Fruit fly (Drosophila melanogaster) whole organism: Measurements from ENCODE around the gene edin.

ENCODE experiments used
- CG8478 ChIP-seq: fragments of >200 bp; optimal IDR thresholded peaks from 2 replicates; lab custom pipeline; 2018; ENCODE audit warnings: inconsistent platforms
- Dll ChIP-seq: fragments of >200 bp; optimal IDR thresholded peaks from 2 replicates; lab custom pipeline; 2017
- EcR ChIP-seq, 2 experiments: fragments of >200 bp; optimal IDR thresholded peaks; 2 replicates each; lab custom pipeline; 2017; ENCODE audit warnings: missing biosample characterization in 2 of 2, missing genetic modification characterization in 2 of 2, missing genetic modification reagents in 2 of 2
- pan ChIP-seq: fragments of >200 bp; optimal IDR thresholded peaks from 2 replicates; lab custom pipeline; 2017
- psq ChIP-seq: fragments of >200 bp; optimal IDR thresholded peaks from 2 replicates; lab custom pipeline; 2017
- usp ChIP-seq: fragments of >200 bp; optimal IDR thresholded peaks from 2 replicates; lab custom pipeline; 2017; ENCODE audit warnings: missing biosample characterization, missing genetic modification characterization, mixed read lengths

Gene edin

DNA sequence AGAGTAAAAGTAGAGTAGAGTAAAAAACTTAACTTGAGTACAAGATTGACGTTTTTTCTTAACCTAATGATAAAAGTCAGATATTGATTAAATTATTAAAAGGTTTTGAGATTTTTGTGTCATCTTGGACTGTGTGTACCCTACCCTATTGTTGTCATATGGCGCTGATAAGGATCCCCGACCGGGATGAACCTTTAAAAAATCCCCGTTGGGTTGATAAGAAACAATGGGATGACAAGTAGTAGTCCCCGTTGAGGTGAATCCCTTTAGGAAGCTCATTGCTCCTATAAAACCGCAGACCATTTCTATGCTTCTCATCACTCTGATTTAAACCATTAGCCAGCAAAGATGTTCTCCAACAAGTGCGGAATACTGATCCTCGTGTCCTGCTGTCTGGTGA is at the start of gene edin:
edin (plus strand) TSS at position 340 of the 400 bp plus-strand sequence.
- TF ChIP-seq Dll (lab: Kevin White, UChicago) (no peak), usp (GFP tag; lab: Kevin White, UChicago) (no peak)

DNA sequence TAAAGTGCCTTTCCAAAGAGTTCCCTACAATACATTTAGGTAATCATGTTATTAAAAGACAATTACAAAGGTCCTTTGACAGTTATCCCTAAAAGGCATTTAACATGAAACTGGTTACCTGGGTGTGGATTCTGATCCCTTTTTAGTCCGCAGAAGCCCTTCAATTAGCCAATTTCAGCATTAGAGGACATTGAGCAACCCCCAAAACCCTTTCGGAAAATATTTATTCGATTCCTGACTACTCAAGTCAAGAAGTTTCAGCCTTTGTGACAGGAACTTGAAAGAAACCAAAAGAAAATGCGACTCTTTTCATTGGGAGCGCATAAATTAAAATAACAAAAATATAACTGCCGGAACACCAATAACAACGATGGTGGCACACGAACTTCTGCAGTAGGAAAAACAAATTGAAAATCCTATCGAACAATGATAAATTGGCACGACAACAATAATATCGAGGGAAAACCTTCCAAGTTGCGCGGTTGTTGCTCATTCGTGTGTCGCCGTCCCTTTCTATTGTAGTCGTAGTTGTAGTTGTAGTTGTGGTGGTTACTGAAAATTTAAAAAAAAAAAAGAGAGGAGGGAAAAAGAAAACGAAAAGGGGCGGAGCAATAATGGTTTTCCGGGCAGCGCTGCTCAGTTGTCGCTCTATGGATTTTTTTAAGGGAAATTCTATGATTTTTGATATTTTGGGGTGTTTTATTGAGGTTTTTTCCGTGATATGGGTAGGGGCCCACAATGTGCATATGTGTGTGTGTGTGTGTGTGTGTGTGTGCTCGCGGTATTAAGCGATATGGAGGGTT is 48.9 kb upstream of the edin start:
- TF ChIP-seq Dll (lab: Kevin White, UChicago) (no peak), psq (no peak)

DNA sequence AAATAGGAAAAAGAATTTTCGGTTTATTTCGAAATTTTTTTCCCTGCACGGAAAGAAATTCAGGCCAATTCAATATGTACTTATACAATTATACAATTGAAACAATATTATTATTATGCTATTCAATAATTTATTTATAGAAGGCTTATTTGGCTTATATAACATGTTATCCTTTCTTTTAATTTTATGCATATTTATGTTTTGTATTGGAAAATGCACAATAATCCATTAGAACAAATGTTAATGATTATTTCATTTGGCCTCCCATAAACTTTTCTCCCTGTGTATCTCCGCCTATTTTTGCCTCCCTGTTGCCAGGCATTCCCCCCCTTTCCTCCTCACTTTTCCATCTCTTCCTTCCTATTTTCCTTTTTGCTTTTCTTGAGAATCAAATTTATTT is 46.8 kb upstream of the edin start:
- TF ChIP-seq EcR (GFP tag; optimal IDR thresholded peaks at IDR 0.05; lab: Kevin White, UChicago) (no peak), usp (GFP tag; lab: Kevin White, UChicago) (no peak), pan (lab: Kevin White, UChicago) (no peak), psq (no peak), Dll (lab: Kevin White, UChicago) (no peak), CG8478 (no peak)

DNA sequence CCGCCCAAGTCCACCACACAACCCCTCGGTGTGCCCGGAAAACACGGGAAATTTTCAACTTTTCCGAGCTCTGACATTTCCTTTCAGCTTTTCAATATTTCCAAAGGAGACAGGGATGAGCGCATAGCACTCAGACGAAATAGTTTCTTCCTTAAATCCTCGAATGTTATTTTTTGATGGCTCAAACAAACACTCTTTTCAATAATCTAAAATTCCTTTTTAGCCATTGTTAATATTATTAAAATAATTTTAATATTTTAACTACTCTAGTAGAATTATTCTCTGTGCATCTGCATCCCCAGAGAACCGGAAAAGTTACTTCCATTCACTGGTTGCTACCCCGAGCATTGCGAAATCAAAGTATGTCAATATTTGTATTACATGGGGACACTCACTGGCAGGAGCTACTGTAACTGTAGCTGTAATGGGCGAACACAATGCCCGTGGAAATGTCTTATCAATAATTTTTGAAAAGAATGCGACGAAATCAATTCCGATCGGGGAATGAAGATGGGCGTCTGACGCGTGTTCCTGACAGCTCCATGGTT is 36.9 kb upstream of the edin start:
- no peak for TF ChIP-seq pan (lab: Kevin White, UChicago)
- TF ChIP-seq Dll (lab: Kevin White, UChicago): no peak
- TF ChIP-seq CG8478: no peak
- no peak for TF ChIP-seq EcR (GFP tag; optimal IDR thresholded peaks at IDR 0.05; lab: Kevin White, UChicago)

DNA sequence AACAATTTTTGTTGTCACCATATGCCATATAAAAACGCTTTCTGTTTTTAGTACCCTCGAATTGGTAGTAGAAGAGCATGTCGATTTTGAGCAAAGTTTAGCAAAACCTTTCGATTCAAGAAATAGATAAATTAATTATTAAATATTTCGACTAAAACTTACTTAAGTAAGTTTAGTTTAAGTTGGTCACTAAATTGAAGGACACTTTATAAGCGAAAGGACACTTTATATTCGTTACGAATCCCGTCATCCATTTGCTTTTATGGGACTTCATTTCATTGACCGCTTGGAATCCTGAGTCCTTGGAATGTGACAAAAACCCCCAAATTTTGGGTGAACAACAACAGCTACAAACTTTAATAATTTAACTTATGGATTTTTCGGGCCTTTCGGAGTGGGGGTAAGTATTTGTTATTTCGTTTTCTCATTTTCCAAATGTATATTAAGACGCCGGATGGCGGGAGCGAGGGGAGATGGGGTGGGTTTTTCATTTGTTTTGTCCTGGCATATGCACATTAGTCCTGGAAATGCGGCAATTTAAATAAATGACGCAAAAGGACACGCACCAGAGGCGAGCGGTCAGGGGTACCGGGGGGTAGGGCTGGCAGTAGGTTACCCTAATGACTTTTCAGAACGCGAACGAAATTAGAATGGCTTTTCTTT is 35.7 kb upstream of the edin start:
- TF ChIP-seq EcR (GFP tag; optimal IDR thresholded peaks at IDR 0.05; lab: Kevin White, UChicago): no peak
- no peak for TF ChIP-seq pan (lab: Kevin White, UChicago)
- TF ChIP-seq psq: no peak
- no peak for TF ChIP-seq CG8478
- TF ChIP-seq usp (GFP tag; lab: Kevin White, UChicago): no peak
- no peak for TF ChIP-seq Dll (lab: Kevin White, UChicago)

DNA sequence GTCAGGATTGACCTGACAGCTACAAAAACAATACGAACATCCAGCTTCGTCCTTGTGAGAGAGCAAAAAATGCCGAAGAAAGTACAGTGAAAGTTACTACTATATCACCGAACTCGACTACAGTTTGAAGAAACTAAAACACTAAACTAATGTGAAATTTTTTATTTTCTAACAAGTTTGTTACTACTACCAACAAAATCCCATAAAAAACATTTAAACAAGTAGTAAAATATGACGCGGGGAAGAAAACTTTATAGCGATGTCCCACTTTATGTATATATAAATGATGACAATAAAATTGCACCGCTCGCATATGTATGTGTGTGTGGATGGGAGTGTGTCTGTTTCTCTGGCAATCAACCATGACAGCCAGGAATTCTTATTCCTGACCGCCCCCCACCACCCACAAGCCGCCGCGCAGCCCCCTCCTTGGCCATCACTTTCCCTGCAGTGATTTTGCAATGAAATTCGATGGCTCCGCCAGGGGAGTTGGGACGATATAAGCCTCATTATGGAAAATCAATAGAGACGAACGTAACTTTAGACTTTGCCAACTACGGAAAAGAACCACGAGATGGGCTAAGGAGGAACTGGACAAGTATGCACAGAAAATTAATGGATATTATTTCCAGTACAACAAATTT is 33.2 kb upstream of the edin start:
- TF ChIP-seq EcR (GFP tag; optimal IDR thresholded peaks at IDR 0.05; lab: Kevin White, UChicago): no peak
- no peak for TF ChIP-seq usp (GFP tag; lab: Kevin White, UChicago)
- TF ChIP-seq Dll (lab: Kevin White, UChicago): no peak
- TF ChIP-seq pan (lab: Kevin White, UChicago): no peak
- no peak for TF ChIP-seq psq
- no peak for TF ChIP-seq CG8478

DNA sequence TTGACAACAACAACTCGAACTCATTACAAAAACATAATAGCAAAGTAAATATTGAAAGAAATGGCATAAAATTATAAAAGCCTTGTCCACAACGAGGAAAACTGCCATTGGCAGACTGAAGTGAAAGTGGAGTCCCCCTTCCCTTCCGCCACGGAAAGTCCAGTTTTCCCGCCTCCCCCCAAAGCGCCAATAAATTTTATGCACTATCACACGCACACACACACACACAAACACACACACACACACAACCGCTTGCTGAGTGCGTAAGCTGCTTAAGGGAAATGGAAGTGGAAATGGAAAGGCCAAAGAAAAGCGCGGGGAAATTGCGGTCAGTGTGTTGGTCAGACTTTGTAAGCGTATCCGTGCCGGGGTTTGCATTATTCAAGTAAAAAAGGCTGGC is 32.2 kb upstream of the edin start:
- TF ChIP-seq Dll (lab: Kevin White, UChicago) (no peak), EcR (GFP tag; optimal IDR thresholded peaks at IDR 0.05; lab: Kevin White, UChicago) (no peak), psq (no peak), CG8478 (no peak), usp (GFP tag; lab: Kevin White, UChicago) (no peak), pan (lab: Kevin White, UChicago) (no peak)

DNA sequence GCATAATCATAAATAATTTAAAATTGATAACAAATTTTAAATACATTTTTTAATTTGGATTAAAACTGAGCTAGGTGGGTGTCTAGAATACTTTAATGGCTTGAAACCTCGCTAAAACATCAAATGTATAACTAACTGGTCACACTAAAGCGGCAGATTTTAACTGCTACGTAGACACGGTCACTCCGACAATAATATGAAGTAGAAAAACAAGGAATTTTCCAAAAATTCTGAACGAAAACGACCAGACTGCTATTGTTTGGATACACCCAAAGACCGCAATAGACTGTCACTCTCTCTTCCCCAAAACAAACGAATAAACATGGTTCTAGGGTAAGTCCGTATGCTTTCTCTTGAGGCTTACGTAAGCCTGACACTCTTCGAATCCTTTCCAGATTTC is 28.9 kb upstream of the edin start, which contains the start of gene QIL1:
QIL1 (plus strand) TSS at position 142 of the 400 bp plus-strand sequence.
- TF ChIP-seq EcR (GFP tag; optimal IDR thresholded peaks at IDR 0.05; lab: Kevin White, UChicago) (no peak), pan (lab: Kevin White, UChicago) (no peak), usp (GFP tag; lab: Kevin White, UChicago) (no peak), Dll (lab: Kevin White, UChicago) (no peak), psq (no peak), CG8478 (no peak)

DNA sequence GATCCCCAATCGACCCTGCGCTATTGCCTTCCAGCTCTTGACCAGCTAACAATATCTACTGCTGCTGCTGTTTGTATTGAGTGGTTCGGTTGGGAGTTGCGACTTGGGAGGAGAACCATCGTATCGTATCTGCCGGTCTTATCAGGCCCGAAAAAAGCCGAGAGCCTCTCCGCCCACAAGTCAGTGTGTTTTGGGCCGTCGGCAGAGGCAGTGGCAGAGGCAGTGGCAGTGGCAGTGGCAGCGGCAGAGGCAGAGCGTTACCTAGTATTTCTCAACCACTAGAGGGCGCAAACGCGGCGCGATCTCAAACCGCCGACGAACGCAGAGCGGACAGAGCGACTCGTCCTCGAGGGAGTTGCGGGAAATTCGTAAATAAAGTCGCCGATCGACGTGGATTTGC is 24.6 kb upstream of the edin start, which contains the start of gene SecCl:
SecCl (plus strand) TSS at position 18 of the 400 bp plus-strand sequence.
- no peak for TF ChIP-seq Dll (lab: Kevin White, UChicago)
- TF ChIP-seq psq: no peak
- no peak for TF ChIP-seq EcR (GFP tag; optimal IDR thresholded peaks at IDR 0.05; lab: Kevin White, UChicago)
- no peak for TF ChIP-seq pan (lab: Kevin White, UChicago)
- no peak for TF ChIP-seq CG8478
- TF ChIP-seq usp (GFP tag; lab: Kevin White, UChicago): no peak

DNA sequence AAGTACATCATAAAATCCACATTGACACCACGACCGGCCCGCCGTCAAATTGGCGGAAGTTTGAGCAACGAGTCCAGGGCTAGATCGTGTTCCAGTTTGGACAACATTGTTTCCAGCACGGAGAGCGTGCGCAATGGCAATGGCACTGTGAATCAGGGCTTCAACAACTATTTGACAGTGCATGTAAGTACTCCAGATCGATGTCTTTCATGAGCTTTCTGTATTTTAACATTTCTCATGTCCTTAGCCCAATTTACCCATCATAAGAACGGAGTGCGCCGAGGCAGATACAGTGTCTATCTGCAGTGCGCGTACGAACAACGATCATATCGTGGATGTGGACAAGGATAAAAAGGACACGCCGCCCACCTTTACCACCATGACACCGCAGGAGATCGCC is 20.8 kb upstream of the edin start:
- TF ChIP-seq Dll (lab: Kevin White, UChicago) (no peak), pan (lab: Kevin White, UChicago) (no peak), usp (GFP tag; lab: Kevin White, UChicago) (no peak)

DNA sequence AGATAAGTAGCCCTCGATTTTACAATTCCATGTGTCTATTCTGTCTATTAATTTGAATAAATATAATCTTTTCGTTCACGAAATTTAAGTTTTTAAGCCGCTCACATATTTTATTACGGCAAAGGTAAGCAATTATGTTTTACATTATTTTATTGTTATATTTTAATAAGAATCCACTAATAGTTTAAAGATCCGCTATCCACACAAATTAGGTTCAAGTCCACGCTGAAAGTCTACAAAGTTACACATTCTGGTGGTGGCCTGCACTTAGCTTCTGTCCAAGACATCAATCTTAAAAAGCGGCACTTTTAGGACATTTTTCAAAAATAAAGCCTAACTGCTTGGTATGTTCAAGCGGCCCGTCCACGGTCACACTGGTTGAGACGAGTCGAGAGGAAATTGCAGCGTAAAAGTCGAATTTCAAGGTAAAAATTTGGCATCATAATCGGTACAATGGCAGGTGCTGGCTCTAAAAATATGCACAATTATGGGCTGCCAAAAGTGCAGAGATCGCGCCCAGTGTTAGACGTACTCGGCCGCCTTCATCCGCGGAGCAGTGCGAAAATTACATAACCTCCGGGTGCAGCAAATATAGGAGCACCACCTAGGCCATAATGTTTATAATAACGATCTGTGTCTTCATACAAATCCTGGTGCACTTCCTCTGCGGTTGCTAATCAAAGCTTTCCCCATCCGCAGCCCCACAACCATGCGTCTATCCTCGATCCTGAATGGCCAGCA is 19.8 kb upstream of the edin start, which contains the start of the genes UQCR-Q and CG46525:
UQCR-Q (plus strand) TSS at position 51 of the 741 bp plus-strand sequence.
CG46525 (plus strand) TSS at position 510 of the 741 bp plus-strand sequence.
- TF ChIP-seq usp (GFP tag; lab: Kevin White, UChicago) (no peak), psq (no peak), EcR (GFP tag; optimal IDR thresholded peaks at IDR 0.05; lab: Kevin White, UChicago) (no peak), CG8478 (no peak), pan (lab: Kevin White, UChicago) (no peak), Dll (lab: Kevin White, UChicago) (no peak)
